Fruit fly (Drosophila melanogaster) whole organism, prepupa: ENCODE data around the gene cnir.

ENCODE experiments used
- CG10631 ChIP-seq: fragments of 200-800 bp; sonication (Bioruptor generic); optimal IDR thresholded peaks from 2 replicates; lab custom pipeline; 2016; ENCODE audit warnings: missing biosample characterization, missing genetic modification characterization
- CG10669 ChIP-seq: fragments of 200-800 bp; sonication (Bioruptor generic); optimal IDR thresholded peaks from 3 replicates; lab custom pipeline; 2018; ENCODE audit warnings: missing biosample characterization, mild to moderate bottlenecking, missing genetic modification characterization, moderate library complexity
- CG11294 ChIP-seq: fragments of 200-800 bp; sonication (Bioruptor generic); IDR thresholded peaks from 2 replicates; pipeline ENCODE4 v1.3.6; 2022; ENCODE audit warnings: missing biosample characterization, missing genetic modification characterization
- CG11762 ChIP-seq: fragments of 200-800 bp; sonication (Bioruptor generic); optimal IDR thresholded peaks from 3 replicates; lab custom pipeline; 2016; ENCODE audit warnings: missing biosample characterization, missing genetic modification characterization; ENCODE audit not compliant: insufficient read depth
- CG11902 ChIP-seq: fragments of 200-800 bp; sonication (Bioruptor generic); optimal IDR thresholded peaks from 3 replicates; lab custom pipeline; 2016; ENCODE audit warnings: missing biosample characterization, missing genetic modification characterization
- CG15336 ChIP-seq: fragments of 200-800 bp; sonication (Bioruptor generic); IDR thresholded peaks from 2 replicates; pipeline ENCODE4 v1.3.6; 2022; ENCODE audit warnings: missing biosample characterization, missing genetic modification characterization
- CG31627 ChIP-seq: fragments of 200-800 bp; sonication (Bioruptor generic); optimal IDR thresholded peaks from 3 replicates; lab custom pipeline; 2016; ENCODE audit warnings: missing biosample characterization, missing genetic modification characterization
- CG32006 ChIP-seq: fragments of 200-800 bp; sonication (Bioruptor generic); optimal IDR thresholded peaks from 3 replicates; lab custom pipeline; 2017; ENCODE audit warnings: missing biosample characterization, mild to moderate bottlenecking, missing genetic modification characterization
- CG6163 ChIP-seq: fragments of 200-800 bp; sonication (Bioruptor generic); IDR thresholded peaks from 3 replicates; pipeline ENCODE4 v1.3.6; 2022; ENCODE audit warnings: missing biosample characterization, missing genetic modification characterization
- CG6792 ChIP-seq: fragments of 200-800 bp; sonication (Bioruptor generic); optimal IDR thresholded peaks from 3 replicates; lab custom pipeline; 2016; ENCODE audit warnings: missing biosample characterization, missing genetic modification characterization
- CG6808 ChIP-seq: fragments of 200-800 bp; sonication (Bioruptor generic); optimal IDR thresholded peaks from 3 replicates; lab custom pipeline; 2017; ENCODE audit warnings: missing biosample characterization, missing genetic modification characterization, mild to moderate bottlenecking, moderate library complexity, missing genetic modification reagents
- CG8119 ChIP-seq: fragments of 200-800 bp; sonication (Bioruptor generic); IDR thresholded peaks from 3 replicates; pipeline ENCODE4 v1.3.6; 2022; ENCODE audit warnings: missing biosample characterization, missing genetic modification characterization
- CG8632 ChIP-seq: fragments of 200-800 bp; sonication (Bioruptor generic); optimal IDR thresholded peaks from 3 replicates; lab custom pipeline; 2016; ENCODE audit warnings: missing biosample characterization, missing genetic modification characterization
- CG9139 ChIP-seq: fragments of 200-800 bp; sonication (Bioruptor generic); optimal IDR thresholded peaks from 3 replicates; lab custom pipeline; 2017; ENCODE audit warnings: missing biosample characterization, mild to moderate bottlenecking, missing genetic modification characterization
- Eip75B ChIP-seq: fragments of 200-800 bp; sonication (Bioruptor generic); optimal IDR thresholded peaks from 3 replicates; lab custom pipeline; 2016; ENCODE audit warnings: missing biosample characterization, missing genetic modification characterization
- Eip78C ChIP-seq: fragments of 200-800 bp; sonication (Bioruptor generic); peaks from one replicate; lab custom pipeline; 2016; ENCODE audit warnings: missing biosample characterization, missing genetic modification characterization
- Eip93F ChIP-seq: fragments of 200-800 bp; sonication (Bioruptor generic); optimal IDR thresholded peaks from 2 replicates; lab custom pipeline; 2016; ENCODE audit warnings: missing biosample characterization, mild to moderate bottlenecking, missing genetic modification characterization
- Ets21C ChIP-seq: fragments of 200-800 bp; sonication (Bioruptor generic); optimal IDR thresholded peaks from 3 replicates; lab custom pipeline; 2016; ENCODE audit warnings: missing biosample characterization, missing genetic modification characterization
- Ets96B ChIP-seq: fragments of 200-800 bp; optimal IDR thresholded peaks from 2 replicates; lab custom pipeline; 2019; ENCODE audit warnings: missing biosample characterization, mild to moderate bottlenecking, missing genetic modification characterization, moderate library complexity
- Gug ChIP-seq: fragments of 200-800 bp; sonication (Bioruptor generic); IDR thresholded peaks from 2 replicates; pipeline ENCODE4 v1.3.6; 2022; ENCODE audit warnings: missing biosample characterization, missing genetic modification characterization
- Hr38 ChIP-seq: sonication (Bioruptor generic); optimal IDR thresholded peaks from 2 replicates; lab custom pipeline; 2016; ENCODE audit warnings: missing biosample characterization, missing genetic modification characterization
- Met ChIP-seq: fragments of 200-800 bp; sonication (Bioruptor generic); optimal IDR thresholded peaks from 3 replicates; lab custom pipeline; 2016; ENCODE audit warnings: missing biosample characterization, missing genetic modification characterization
- Smox ChIP-seq: fragments of 200-800 bp; sonication (Bioruptor generic); optimal IDR thresholded peaks from 3 replicates; lab custom pipeline; 2016; ENCODE audit warnings: missing biosample characterization, missing genetic modification characterization
- achi ChIP-seq: fragments of 200-800 bp; sonication (Bioruptor generic); optimal IDR thresholded peaks from 3 replicates; lab custom pipeline; 2016; ENCODE audit warnings: missing biosample characterization, missing genetic modification characterization
- acj6 ChIP-seq: fragments of 200-800 bp; sonication (Bioruptor generic); optimal IDR thresholded peaks from 3 replicates; lab custom pipeline; 2016; ENCODE audit warnings: missing biosample characterization, missing genetic modification characterization
- cyc ChIP-seq: fragments of 200-800 bp; sonication (Bioruptor generic); optimal IDR thresholded peaks from 3 replicates; lab custom pipeline; 2016; ENCODE audit warnings: missing biosample characterization, missing genetic modification characterization
- dsx ChIP-seq: fragments of 200-800 bp; optimal IDR thresholded peaks from 3 replicates; lab custom pipeline; 2019; ENCODE audit warnings: missing biosample characterization, mild to moderate bottlenecking, missing genetic modification characterization, moderate library complexity; ENCODE audit not compliant: poor library complexity, severe bottlenecking
- eg ChIP-seq: fragments of 200-800 bp; sonication (Bioruptor generic); IDR thresholded peaks from 3 replicates; pipeline ENCODE4 v1.3.6; 2022; ENCODE audit warnings: missing biosample characterization, missing genetic modification characterization
- esn ChIP-seq: fragments of 200-800 bp; sonication (Bioruptor generic); optimal IDR thresholded peaks from 2 replicates; lab custom pipeline; 2016; ENCODE audit warnings: missing biosample characterization, mild to moderate bottlenecking, missing genetic modification characterization, moderate library complexity
- fd85E ChIP-seq: fragments of 200-800 bp; sonication (Bioruptor generic); optimal IDR thresholded peaks from 3 replicates; lab custom pipeline; 2016; ENCODE audit warnings: missing biosample characterization, missing genetic modification characterization
- fkh ChIP-seq: fragments of 200-800 bp; sonication (Bioruptor generic); optimal IDR thresholded peaks from 3 replicates; lab custom pipeline; 2017; ENCODE audit warnings: missing biosample characterization, mild to moderate bottlenecking, missing genetic modification characterization, moderate library complexity
- net ChIP-seq: fragments of 200-800 bp; sonication (Bioruptor generic); optimal IDR thresholded peaks from 3 replicates; lab custom pipeline; 2016; ENCODE audit warnings: missing biosample characterization, missing genetic modification characterization
- pdm3 ChIP-seq: fragments of 200-800 bp; sonication (Bioruptor generic); optimal IDR thresholded peaks from 3 replicates; lab custom pipeline; 2016; ENCODE audit warnings: missing biosample characterization, missing genetic modification characterization
- salr ChIP-seq, 2 experiments: fragments of 200-800 bp; sonication (Bioruptor generic); optimal IDR thresholded peaks; 3 replicates each; lab custom pipeline; 2016 to 2018; ENCODE audit warnings: missing biosample characterization in 2 of 2, missing genetic modification characterization in 2 of 2, mild to moderate bottlenecking in 1 of 2
- ss ChIP-seq, 2 experiments: fragments of 200-800 bp; sonication (Bioruptor generic); optimal IDR thresholded peaks; 2 replicates in 1 of 2; 3 replicates in 1 of 2; lab custom pipeline; 2017 to 2018; ENCODE audit warnings: mild to moderate bottlenecking in 2 of 2, missing biosample characterization in 2 of 2, missing genetic modification characterization in 2 of 2, moderate library complexity in 1 of 2
- svp ChIP-seq: fragments of 200-800 bp; sonication (Bioruptor generic); peaks from one replicate; lab custom pipeline; 2016; ENCODE audit warnings: missing biosample characterization, missing genetic modification characterization
- topi ChIP-seq: fragments of 200-800 bp; sonication (Bioruptor generic); optimal IDR thresholded peaks from 3 replicates; lab custom pipeline; 2016; ENCODE audit warnings: missing biosample characterization, missing genetic modification characterization
- vri ChIP-seq: fragments of 200-800 bp; sonication (Bioruptor generic); optimal IDR thresholded peaks from 3 replicates; lab custom pipeline; 2016; ENCODE audit warnings: missing biosample characterization, mild to moderate bottlenecking, missing genetic modification characterization

cnir gene

dm6 chr2L:3055710-3056447, 16.3 kb upstream of the cnir start (continued):
- no peak for TF ChIP-seq CG11294 (GFP tag; lab: Robert Waterston, UW)
- TF ChIP-seq salr (GFP tag; optimal IDR thresholded peaks at IDR 0.05; lab: Kevin White, UChicago) = peak in 1 of 2 experiments; percentile 73
- TF ChIP-seq CG8119 (GFP tag; lab: Robert Waterston, UW) = 0 out of 3 replicates have a peak, but pooled peaks have one; percentile 22
- peak; percentile 75 for TF ChIP-seq Met
- TF ChIP-seq CG10631 (GFP tag; lab: Kevin White, UChicago) = peak; percentile 52
- peak; percentile 58 for TF ChIP-seq achi (GFP tag; lab: Kevin White, UChicago)
- peak; percentile 48 for TF ChIP-seq net
- TF ChIP-seq CG6163 (GFP tag; lab: Robert Waterston, UW) = no peak
- TF ChIP-seq CG11762 (GFP tag; lab: Kevin White, UChicago) = peak; percentile 23
- peak; percentile 53 for TF ChIP-seq cyc (GFP tag; lab: Kevin White, UChicago)
- no peak for TF ChIP-seq fkh (GFP tag; lab: Kevin White, UChicago)
- peak; percentile 63 for TF ChIP-seq Smox (GFP tag; lab: Kevin White, UChicago)
- peak; percentile 98 for TF ChIP-seq svp
- TF ChIP-seq eg = no peak
- TF ChIP-seq dsx (GFP tag; lab: Kevin White, UChicago) = no peak
- TF ChIP-seq Eip78C = peak; percentile 94
- peak; percentile 69 for TF ChIP-seq topi (GFP tag; lab: Kevin White, UChicago)
- peak; percentile 59 for TF ChIP-seq CG31627 (GFP tag; lab: Kevin White, UChicago)

dm6 chr2L:3044660-3045504, 5.3 kb upstream of the cnir start:
- TF ChIP-seq CG11762 (GFP tag; lab: Kevin White, UChicago) = no peak
- TF ChIP-seq net = no peak
- no peak for TF ChIP-seq CG15336
- peak; percentile 39 for TF ChIP-seq vri (GFP tag; lab: Kevin White, UChicago)
- peak; percentile 96 for TF ChIP-seq svp
- peak; percentile 35 for TF ChIP-seq fkh (GFP tag; lab: Kevin White, UChicago)
- TF ChIP-seq CG10669 (GFP tag; lab: Kevin White, UChicago) = no peak

dm6 chr2L:3043647-3044046, 4.0 kb upstream of the cnir start, which contains the start of gene FASN2:
Gene FASN2, plus strand, starts transcription at chr2L:3043947.
- TF ChIP-seq acj6 (GFP tag; lab: Kevin White, UChicago) = no peak
- no peak for TF ChIP-seq Gug
- TF ChIP-seq Hr38 (GFP tag; lab: Kevin White, UChicago) = no peak
- no peak for TF ChIP-seq CG11902 (GFP tag; lab: Kevin White, UChicago)
- no peak for TF ChIP-seq Ets21C (GFP tag; lab: Kevin White, UChicago)
- TF ChIP-seq topi (GFP tag; lab: Kevin White, UChicago) = no peak
- no peak for TF ChIP-seq Smox (GFP tag; lab: Kevin White, UChicago)
- TF ChIP-seq CG6792 (GFP tag; lab: Kevin White, UChicago) = no peak
- TF ChIP-seq net = no peak
- TF ChIP-seq Eip93F (GFP tag; lab: Kevin White, UChicago) = no peak

- no peak for TF ChIP-seq eg
- TF ChIP-seq pdm3 (GFP tag; lab: Kevin White, UChicago) = no peak
- TF ChIP-seq CG8632 (GFP tag; lab: Kevin White, UChicago) = no peak
- no peak for TF ChIP-seq fd85E (GFP tag; lab: Kevin White, UChicago)
- TF ChIP-seq CG9139 = no peak
- no peak for TF ChIP-seq esn
- no peak for TF ChIP-seq Ets96B (tag; lab: Kevin White, UChicago)
- no peak for TF ChIP-seq Eip75B (GFP tag; lab: Kevin White, UChicago)
- peak; percentile 86 for TF ChIP-seq svp
- TF ChIP-seq CG15336 = no peak
- peak; percentile 64 for TF ChIP-seq vri (GFP tag; lab: Kevin White, UChicago)
- no peak for TF ChIP-seq ss (GFP tag; optimal IDR thresholded peaks at IDR 0.05; lab: Kevin White, UChicago)
- no peak for TF ChIP-seq CG11762 (GFP tag; lab: Kevin White, UChicago)
- no peak for TF ChIP-seq CG6808 (GFP tag; lab: Kevin White, UChicago)
- no peak for TF ChIP-seq CG32006 (GFP tag; lab: Kevin White, UChicago)
- TF ChIP-seq, all 60 proteins: peak for 2
Measured at dm6 chr2L:3041918-3042615, 2.5 kb upstream of the cnir start, which contains the start of gene CG17261. Gene CG17261, plus strand, starts transcription at chr2L:3042551.
